Fruit fly (Drosophila melanogaster): ENCODE data around the gene Atac3.

Gene Atac3

DNA sequence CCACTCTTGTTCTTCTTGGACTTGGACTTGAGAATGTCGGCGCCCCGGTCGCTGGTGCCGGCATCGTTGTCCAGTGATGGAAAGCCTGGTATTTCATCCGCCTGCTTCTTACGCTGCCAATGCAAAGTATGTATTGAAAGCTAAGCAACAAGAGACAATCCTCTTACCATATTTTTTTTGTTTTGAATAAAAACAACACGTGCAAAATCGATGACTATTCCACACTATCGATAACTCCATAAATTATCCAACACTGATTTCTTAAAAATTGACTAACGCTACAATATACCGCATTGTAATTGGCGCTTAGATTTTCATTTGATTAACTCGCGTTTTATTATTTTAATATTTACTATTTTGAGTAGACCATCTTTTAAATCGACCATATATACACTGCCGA, 3.3 kb downstream of the Atac3 start, which contains the start of gene CG32344 (continued):
- peak; percentile 81 for TF ChIP-seq CG13287 (GFP tag; IDR thresholded peaks at IDR 0.05; ENCODE audit: partially characterized antibody)
- TF ChIP-seq PHDP (tag; optimal IDR thresholded peaks at IDR 0.05), result peak; percentile 15
- TF ChIP-seq CG34224 (GFP tag; IDR thresholded peaks at IDR 0.05; ENCODE audit: partially characterized antibody), result peak; percentile 69
- no peak for TF ChIP-seq shn (GFP tag; optimal IDR thresholded peaks at IDR 0.05)
- TF ChIP-seq aop (GFP tag; IDR thresholded peaks at IDR 0.05), result no peak
- TF ChIP-seq Tbp (GFP tag; optimal IDR thresholded peaks at IDR 0.05), result peak; percentile 26
- TF ChIP-seq Side (GFP tag; optimal IDR thresholded peaks at IDR 0.05), result no peak
- peak; percentile 58; the same call in 1 of the 2 replicates for TF ChIP-seq bbx (GFP tag; IDR thresholded peaks at IDR 0.05; ENCODE audit: partially characterized antibody)
- TF ChIP-seq jing (GFP tag; optimal IDR thresholded peaks at IDR 0.05), result no peak
- peak; percentile 16 for TF ChIP-seq nmo (GFP tag; optimal IDR thresholded peaks at IDR 0.05)
- peak; percentile 85 for TF ChIP-seq sqz (GFP tag; optimal IDR thresholded peaks at IDR 0.05)
- TF ChIP-seq pros (GFP tag; optimal IDR thresholded peaks at IDR 0.05), result no peak
- TF ChIP-seq croc (GFP tag; conservative IDR thresholded peaks at IDR 0.05), result no peak
- TF ChIP-seq Opbp (GFP tag; IDR thresholded peaks at IDR 0.05; ENCODE audit: partially characterized antibody), result peak; percentile 21; the same call in 2 of the 3 replicates
- no peak for TF ChIP-seq Jarid2 (GFP tag; optimal IDR thresholded peaks at IDR 0.05)
- no peak for TF ChIP-seq grau (tag; optimal IDR thresholded peaks at IDR 0.05)
- TF ChIP-seq Myb (GFP tag; optimal IDR thresholded peaks at IDR 0.05), result peak; percentile 54
- peak; percentile 12 for TF ChIP-seq gro (GFP tag; optimal IDR thresholded peaks at IDR 0.05)
- no peak for TF ChIP-seq Sry-β (GFP tag; optimal IDR thresholded peaks at IDR 0.05)
- TF ChIP-seq CG33557 (GFP tag; optimal IDR thresholded peaks at IDR 0.05), result no peak

DNA sequence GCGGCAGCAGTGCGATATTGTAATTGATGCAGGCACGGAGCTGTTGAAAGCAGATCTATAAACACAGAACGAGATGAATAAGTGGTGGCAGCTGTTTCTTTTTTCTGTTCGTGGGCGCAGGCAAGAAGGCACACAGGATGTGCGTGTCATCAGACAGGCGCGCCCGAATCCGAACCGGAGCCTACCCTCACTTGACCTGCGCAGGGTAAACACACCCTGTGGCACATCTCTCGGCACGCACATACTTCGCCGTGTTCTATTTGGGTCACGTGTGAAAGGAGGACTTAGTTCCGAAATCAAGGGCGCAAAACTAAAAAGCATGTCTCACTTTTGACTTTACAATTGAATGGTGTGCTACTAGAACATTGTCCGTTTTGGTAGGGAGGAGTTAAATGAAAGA, 6.3 kb downstream of the Atac3 start:
- TF ChIP-seq CG8281 (tag; optimal IDR thresholded peaks at IDR 0.05), result no peak
- TF ChIP-seq ac (GFP tag; optimal IDR thresholded peaks at IDR 0.05), result peak; percentile 41
- TF ChIP-seq vvl (GFP tag; IDR thresholded peaks at IDR 0.05), result no peak
- TF ChIP-seq ERR (GFP tag; optimal IDR thresholded peaks at IDR 0.05), result no peak
- TF ChIP-seq CG15601 (tag; optimal IDR thresholded peaks at IDR 0.05), result no peak
- no peak for TF ChIP-seq CG4820 (GFP tag; optimal IDR thresholded peaks at IDR 0.05)
- peak; percentile 13 for TF ChIP-seq gcm (GFP tag; optimal IDR thresholded peaks at IDR 0.05)
- TF ChIP-seq HLHmδ (GFP tag; optimal IDR thresholded peaks at IDR 0.05), result peak; percentile 66
- peak in 1 of 2 experiments; percentile 93 for TF ChIP-seq tll (GFP tag; optimal IDR thresholded peaks at IDR 0.05)
- TF ChIP-seq kni (GFP tag; optimal IDR thresholded peaks at IDR 0.05), result peak; percentile 32
- TF ChIP-seq CG16813 (GFP tag; IDR thresholded peaks at IDR 0.05; ENCODE audit: partially characterized antibody), result no peak
- TF ChIP-seq seq (GFP tag; IDR thresholded peaks at IDR 0.05), result no peak
- no peak for TF ChIP-seq gfzf (GFP tag; optimal IDR thresholded peaks at IDR 0.05)
- TF ChIP-seq nerfin-1 (tag; optimal IDR thresholded peaks at IDR 0.05), result peak; percentile 33
- no peak for TF ChIP-seq CG42726 (GFP tag; IDR thresholded peaks at IDR 0.05; ENCODE audit: partially characterized antibody)
- no peak for TF ChIP-seq CG17802 (tag; optimal IDR thresholded peaks at IDR 0.05)
- TF ChIP-seq Gsc (GFP tag; IDR thresholded peaks at IDR 0.05), result no peak
- TF ChIP-seq CG6272 (GFP tag; IDR thresholded peaks at IDR 0.05), result no peak
- no peak for TF ChIP-seq Awh (GFP tag; IDR thresholded peaks at IDR 0.05)
- TF ChIP-seq pros (GFP tag; optimal IDR thresholded peaks at IDR 0.05), result peak; percentile 58
- no peak for TF ChIP-seq Gug (GFP tag; IDR thresholded peaks at IDR 0.05)
- TF ChIP-seq CG9437 (GFP tag; optimal IDR thresholded peaks at IDR 0.05), result no peak
- TF ChIP-seq CG2199 (GFP tag; IDR thresholded peaks at IDR 0.05), result 0 out of 3 replicates have a peak, but pooled peaks have one; percentile 30
- TF ChIP-seq amos (GFP tag; IDR thresholded peaks at IDR 0.05; ENCODE audit: partially characterized antibody), result peak; percentile 25; the same call in 1 of the 2 replicates
- TF ChIP-seq Nf-YC (tag; optimal IDR thresholded peaks at IDR 0.05), result no peak
- TF ChIP-seq ewg (GFP tag; optimal IDR thresholded peaks at IDR 0.05), result peak; percentile 46
- no peak for TF ChIP-seq Tbp (GFP tag; optimal IDR thresholded peaks at IDR 0.05)
- TF ChIP-seq ash1 (GFP tag; optimal IDR thresholded peaks at IDR 0.05), result no peak
- TF ChIP-seq Ets97D (GFP tag; optimal IDR thresholded peaks at IDR 0.05), result no peak
- no peak for TF ChIP-seq Lpt (GFP tag; optimal IDR thresholded peaks at IDR 0.05)
- TF ChIP-seq CG6254 (GFP tag; optimal IDR thresholded peaks at IDR 0.05), result peak; percentile 85
